Worm (Caenorhabditis elegans) whole organism, mixed stage, embryonic: ENCODE data around the gene phat-4.

ENCODE experiments used
- M03D4.4 ChIP-seq: sonication (generic microtip); optimal IDR thresholded peaks from 2 replicates; lab custom pipeline; 2017; ENCODE audit warnings: mild to moderate bottlenecking, missing genetic modification characterization, missing compliant biosample characterization
- bed-3 ChIP-seq: fragments of 200-800 bp; sonication (Bioruptor generic); optimal IDR thresholded peaks from 3 replicates; lab custom pipeline; 2018; ENCODE audit warnings: mild to moderate bottlenecking, missing genetic modification characterization, moderate library complexity, missing compliant biosample characterization
- blmp-1 ChIP-seq: fragments of 150-350 bp; optimal IDR thresholded peaks from 2 replicates; lab custom pipeline; 2014; ENCODE audit warnings: missing biosample characterization, missing genetic modification characterization
- ceh-39 ChIP-seq: fragments of 150-350 bp; optimal IDR thresholded peaks from 2 replicates; lab custom pipeline; 2014; ENCODE audit warnings: missing biosample characterization, missing genetic modification characterization
- ceh-43 ChIP-seq: fragments of 200-800 bp; sonication (Bioruptor generic); optimal IDR thresholded peaks from 2 replicates; lab custom pipeline; 2018; ENCODE audit warnings: mild to moderate bottlenecking, missing genetic modification characterization, moderate library complexity, missing compliant biosample characterization
- ceh-83 ChIP-seq: fragments of 200-800 bp; sonication (Bioruptor generic); optimal IDR thresholded peaks from 2 replicates; lab custom pipeline; 2018; ENCODE audit warnings: mild to moderate bottlenecking, missing genetic modification characterization, missing compliant biosample characterization
- ces-1 ChIP-seq: fragments of 150-350 bp; optimal IDR thresholded peaks from 2 replicates; lab custom pipeline; 2014; ENCODE audit warnings: missing biosample characterization, missing genetic modification reagents, missing genetic modification characterization
- cnd-1 ChIP-seq: fragments of 200-800 bp; sonication (Bioruptor generic); optimal IDR thresholded peaks from 2 replicates; lab custom pipeline; 2018; ENCODE audit warnings: mild to moderate bottlenecking, missing genetic modification characterization, missing compliant biosample characterization
- drap-1 ChIP-seq: fragments of 200-800 bp; sonication (Bioruptor generic); optimal IDR thresholded peaks from 3 replicates; lab custom pipeline; 2018; ENCODE audit warnings: mild to moderate bottlenecking, missing genetic modification characterization, missing compliant biosample characterization
- elt-1 ChIP-seq: sonication (generic microtip); optimal IDR thresholded peaks from 2 replicates; lab custom pipeline; 2017; ENCODE audit warnings: missing genetic modification characterization, mild to moderate bottlenecking, missing compliant biosample characterization, antibody characterized with exemption, moderate library complexity, borderline replicate concordance; ENCODE audit not compliant: insufficient read depth
- elt-3 ChIP-seq: fragments of 150-350 bp; optimal IDR thresholded peaks from 2 replicates; lab custom pipeline; 2014; ENCODE audit warnings: missing biosample characterization, missing genetic modification characterization
- flh-1 ChIP-seq: fragments of 200-800 bp; sonication (Bioruptor generic); optimal IDR thresholded peaks from 2 replicates; lab custom pipeline; 2018; ENCODE audit warnings: mild to moderate bottlenecking, missing genetic modification characterization, moderate library complexity, missing compliant biosample characterization
- ham-2 ChIP-seq: fragments of 200-800 bp; sonication (Bioruptor generic); optimal IDR thresholded peaks from 2 replicates; lab custom pipeline; 2018; ENCODE audit warnings: mild to moderate bottlenecking, missing genetic modification characterization, missing compliant biosample characterization
- hlh-1 ChIP-seq: fragments of 150-350 bp; optimal IDR thresholded peaks from 2 replicates; lab custom pipeline; 2014; ENCODE audit warnings: missing biosample characterization, missing genetic modification reagents, missing genetic modification characterization
- lin-13 ChIP-seq: fragments of 150-350 bp; optimal IDR thresholded peaks from 2 replicates; lab custom pipeline; 2014; ENCODE audit warnings: missing biosample characterization, missing genetic modification characterization
- lin-32 ChIP-seq: fragments of 200-800 bp; sonication (Bioruptor generic); optimal IDR thresholded peaks from 2 replicates; lab custom pipeline; 2018; ENCODE audit warnings: mild to moderate bottlenecking, missing genetic modification characterization, missing compliant biosample characterization
- lsy-2 ChIP-seq: fragments of 150-350 bp; optimal IDR thresholded peaks from 2 replicates; lab custom pipeline; 2014; ENCODE audit warnings: missing biosample characterization, missing genetic modification characterization
- mab-5 ChIP-seq: fragments of 150-350 bp; optimal IDR thresholded peaks from 2 replicates; lab custom pipeline; 2014; ENCODE audit warnings: missing biosample characterization, missing genetic modification characterization
- mls-2 ChIP-seq: sonication (generic microtip); optimal IDR thresholded peaks from 2 replicates; lab custom pipeline; 2016; ENCODE audit warnings: mild to moderate bottlenecking, missing genetic modification characterization, moderate library complexity, missing compliant biosample characterization
- nhr-12 ChIP-seq: fragments of 150-350 bp; optimal IDR thresholded peaks from 2 replicates; lab custom pipeline; 2014; ENCODE audit warnings: missing biosample characterization, missing genetic modification characterization
- nhr-2 ChIP-seq: fragments of 150-350 bp; optimal IDR thresholded peaks from 2 replicates; lab custom pipeline; 2014; ENCODE audit warnings: missing biosample characterization, missing genetic modification characterization
- nhr-237 ChIP-seq: fragments of 150-350 bp; optimal IDR thresholded peaks from 2 replicates; lab custom pipeline; 2014; ENCODE audit warnings: missing biosample characterization, missing genetic modification characterization
- nhr-28 ChIP-seq: fragments of 150-350 bp; optimal IDR thresholded peaks from 2 replicates; lab custom pipeline; 2014; ENCODE audit warnings: missing biosample characterization, missing genetic modification characterization
- nhr-76 ChIP-seq: sonication (generic microtip); optimal IDR thresholded peaks from 2 replicates; lab custom pipeline; 2017; ENCODE audit warnings: missing biosample characterization, missing genetic modification characterization
- pha-4 ChIP-seq: fragments of 150-350 bp; optimal IDR thresholded peaks from 2 replicates; lab custom pipeline; 2018; ENCODE audit warnings: missing biosample characterization, missing genetic modification reagents, missing genetic modification characterization
- sem-2 ChIP-seq: fragments of 200-800 bp; sonication (Bioruptor generic); optimal IDR thresholded peaks from 2 replicates; lab custom pipeline; 2018; ENCODE audit warnings: mild to moderate bottlenecking, missing genetic modification characterization, missing compliant biosample characterization
- snpc-4 ChIP-seq: fragments of 150-350 bp; optimal IDR thresholded peaks from 2 replicates; lab custom pipeline; 2014; ENCODE audit warnings: missing biosample characterization, missing genetic modification characterization
- sptf-1 ChIP-seq: sonication (generic microtip); optimal IDR thresholded peaks from 2 replicates; lab custom pipeline; 2017; ENCODE audit warnings: mild to moderate bottlenecking, missing genetic modification characterization, moderate library complexity, missing compliant biosample characterization
- tbx-8 ChIP-seq: fragments of 200-800 bp; sonication (Bioruptor generic); optimal IDR thresholded peaks from 2 replicates; lab custom pipeline; 2018; ENCODE audit warnings: mild to moderate bottlenecking, missing genetic modification characterization, moderate library complexity, missing compliant biosample characterization
- unc-120 ChIP-seq: sonication (generic microtip); optimal IDR thresholded peaks from 2 replicates; lab custom pipeline; 2017; ENCODE audit warnings: missing genetic modification characterization, missing compliant biosample characterization; ENCODE audit not compliant: poor library complexity, severe bottlenecking
- unc-39 ChIP-seq: fragments of 150-350 bp; optimal IDR thresholded peaks from 2 replicates; lab custom pipeline; 2014; ENCODE audit warnings: missing biosample characterization, missing genetic modification characterization
- unc-62 ChIP-seq: fragments of 150-350 bp; optimal IDR thresholded peaks from 2 replicates; lab custom pipeline; 2014; ENCODE audit warnings: missing biosample characterization, missing genetic modification reagents, missing genetic modification characterization
- zip-8 ChIP-seq: fragments of 150-350 bp; optimal IDR thresholded peaks from 2 replicates; lab custom pipeline; 2014; ENCODE audit warnings: missing biosample characterization, missing genetic modification characterization
- ztf-11 ChIP-seq: fragments of 150-350 bp; optimal IDR thresholded peaks from 2 replicates; lab custom pipeline; 2014; ENCODE audit warnings: missing biosample characterization, missing genetic modification characterization

Gene phat-4

DNA sequence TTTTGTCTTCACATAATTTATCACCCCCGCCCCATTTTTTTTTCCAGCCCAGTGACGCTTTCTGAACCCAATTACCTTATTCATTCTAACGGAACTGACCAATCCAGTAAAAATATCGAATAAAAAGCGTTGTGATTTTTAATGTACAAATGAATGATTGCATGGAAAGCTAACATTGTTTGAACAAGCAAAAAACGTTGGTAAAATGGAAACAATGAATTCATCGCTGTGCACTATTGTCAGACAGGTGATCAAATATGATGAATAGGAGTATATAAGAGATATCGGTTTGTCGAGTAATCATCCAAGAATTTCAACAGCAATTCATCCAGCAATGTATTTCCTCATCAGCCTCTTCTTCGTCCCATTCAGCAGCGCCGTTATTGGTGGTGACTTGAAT, at the start of gene phat-4:
Gene phat-4 (plus strand): TSS at position 301 of the 400 bp plus-strand sequence.
- no peak for TF ChIP-seq unc-39 (tag; lab: Kevin White, UChicago)
- TF ChIP-seq ceh-43: no peak
- no peak for TF ChIP-seq zip-8 (tag; lab: Kevin White, UChicago)
- TF ChIP-seq mab-5 (tag; lab: Kevin White, UChicago): no peak
- TF ChIP-seq lsy-2 (tag; lab: Kevin White, UChicago): no peak
- TF ChIP-seq pha-4 (tag; lab: Kevin White, UChicago): no peak
- TF ChIP-seq M03D4.4: no peak
- TF ChIP-seq ces-1 (GFP tag; lab: Kevin White, UChicago): no peak
- TF ChIP-seq sptf-1 (tag; lab: Kevin White, UChicago): no peak
- no peak for TF ChIP-seq ztf-11 (tag; lab: Kevin White, UChicago)
- TF ChIP-seq elt-1: no peak
- TF ChIP-seq mls-2 (tag; lab: Kevin White, UChicago): no peak
- TF ChIP-seq sem-2 (GFP tag; lab: Kevin White, UChicago): no peak
- TF ChIP-seq nhr-237 (tag; lab: Kevin White, UChicago): no peak
- TF ChIP-seq bed-3 (GFP tag; lab: Kevin White, UChicago): no peak

DNA sequence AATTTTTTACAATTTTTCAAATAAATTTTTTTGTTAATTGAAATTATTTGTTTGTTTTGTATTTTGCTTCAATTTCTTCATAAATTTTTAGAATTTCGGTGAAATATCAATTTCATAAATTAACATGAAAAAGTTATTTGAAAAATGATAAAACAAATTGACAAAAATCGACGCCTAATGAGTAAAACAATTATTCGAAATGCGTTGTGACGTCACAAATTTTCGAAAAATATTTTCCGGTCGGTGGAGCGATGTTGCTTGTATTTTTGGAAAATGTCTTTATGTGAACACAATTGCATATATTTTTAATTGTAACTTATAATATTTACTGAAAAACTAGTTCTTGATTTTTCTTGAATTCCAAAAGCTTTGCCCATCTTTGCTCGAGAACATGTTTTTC, 49.2 kb upstream of the phat-4 start:
- no peak for TF ChIP-seq nhr-237 (tag; lab: Kevin White, UChicago)

DNA sequence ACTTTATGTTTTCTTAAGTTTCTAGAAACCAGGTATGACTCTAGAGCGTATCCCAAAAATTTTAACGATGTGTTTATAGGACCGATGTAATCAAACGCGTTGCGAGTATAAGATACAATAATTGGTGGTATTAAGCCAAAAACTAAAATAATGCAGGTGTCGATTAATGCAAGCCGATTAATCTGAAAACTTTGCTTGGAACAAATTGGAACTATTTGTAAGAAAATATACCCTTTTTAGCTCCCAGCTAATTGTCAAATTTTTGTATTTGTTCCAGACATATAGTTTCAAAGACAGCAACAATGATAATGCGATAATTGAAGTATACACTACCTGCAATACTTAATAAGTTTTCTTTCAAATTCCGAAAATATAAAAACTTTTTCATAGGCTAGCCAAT, 48.4 kb upstream of the phat-4 start, which contains the start of gene srh-211:
Gene srh-211 (minus strand): TSS at position 101 of the 400 bp plus-strand sequence.
- TF ChIP-seq cnd-1 (tag; lab: Kevin White, UChicago) (no peak), drap-1 (GFP tag; lab: Kevin White, UChicago) (no peak), unc-120 (tag; lab: Kevin White, UChicago) (no peak), nhr-2 (no peak), ceh-43 (no peak), elt-3 (tag; lab: Kevin White, UChicago) (no peak), unc-39 (tag; lab: Kevin White, UChicago) (no peak), elt-1 (no peak), sptf-1 (tag; lab: Kevin White, UChicago) (no peak), nhr-28 (tag; lab: Kevin White, UChicago) (no peak), ceh-39 (tag; lab: Kevin White, UChicago) (no peak), M03D4.4 (no peak), ztf-11 (tag; lab: Kevin White, UChicago) (no peak), blmp-1 (no peak), ces-1 (GFP tag; lab: Kevin White, UChicago) (no peak), ceh-83 (GFP tag; lab: Kevin White, UChicago) (no peak), nhr-237 (tag; lab: Kevin White, UChicago) (no peak), lin-32 (GFP tag; lab: Kevin White, UChicago) (no peak), lin-13 (no peak), sem-2 (GFP tag; lab: Kevin White, UChicago) (no peak)

DNA sequence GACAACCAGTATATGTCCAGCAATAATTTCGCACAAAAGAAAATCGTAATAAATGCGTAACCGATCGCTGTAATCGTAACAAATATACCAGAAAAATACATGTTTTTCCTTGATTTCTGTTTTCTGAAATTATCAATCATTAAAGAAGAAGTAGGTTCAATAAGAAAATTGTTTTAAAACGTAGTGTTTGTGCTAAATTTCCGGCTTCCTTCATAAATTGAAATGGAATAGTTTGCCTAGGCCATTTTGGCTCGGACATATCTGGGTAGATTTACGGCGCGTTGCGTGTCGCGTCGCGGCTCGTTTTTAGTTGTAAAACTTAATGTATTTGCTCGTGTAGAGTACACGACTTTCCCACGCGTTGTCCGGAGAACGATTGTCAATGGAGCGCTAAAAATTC, 46.8 kb upstream of the phat-4 start, which contains the start of gene F38H12.5:
Gene F38H12.5 (minus strand): TSS at position 101 of the 400 bp plus-strand sequence.
- no peak for TF ChIP-seq ces-1 (GFP tag; lab: Kevin White, UChicago)
- no peak for TF ChIP-seq snpc-4 (tag; lab: Kevin White, UChicago)
- no peak for TF ChIP-seq nhr-76 (tag; lab: Kevin White, UChicago)

- TF ChIP-seq ham-2 (GFP tag; lab: Kevin White, UChicago): no peak
- TF ChIP-seq ceh-39 (tag; lab: Kevin White, UChicago): no peak
- TF ChIP-seq zip-8 (tag; lab: Kevin White, UChicago): no peak
- TF ChIP-seq lin-13: no peak
- no peak for TF ChIP-seq unc-62
- TF ChIP-seq lin-32 (GFP tag; lab: Kevin White, UChicago): no peak
- TF ChIP-seq ztf-11 (tag; lab: Kevin White, UChicago): no peak
- no peak for TF ChIP-seq snpc-4 (tag; lab: Kevin White, UChicago)
- no peak for TF ChIP-seq nhr-237 (tag; lab: Kevin White, UChicago)
- no peak for TF ChIP-seq hlh-1 (tag; lab: Kevin White, UChicago)
- no peak for TF ChIP-seq mls-2 (tag; lab: Kevin White, UChicago)
- TF ChIP-seq flh-1 (GFP tag; lab: Kevin White, UChicago): no peak
- TF ChIP-seq mab-5 (tag; lab: Kevin White, UChicago): no peak
- TF ChIP-seq ces-1 (GFP tag; lab: Kevin White, UChicago): no peak
- TF ChIP-seq nhr-12: no peak
- no peak for TF ChIP-seq nhr-2
- TF ChIP-seq blmp-1: no peak
- TF ChIP-seq tbx-8: no peak
- no peak for TF ChIP-seq nhr-76 (tag; lab: Kevin White, UChicago)
- TF ChIP-seq M03D4.4: no peak
These were observed 35.0 kb upstream of the phat-4 start, which contains the start of gene nhr-181 for ce11 chrV:4094740-4095139. TSS of gene nhr-181 (plus strand) at chrV:4095040.
